Worm (Caenorhabditis elegans) whole organism, L4 larva: ENCODE data around the gene rab-21.

Experiments
- R02D3.7 ChIP-seq: fragments of 150-350 bp; sonication (generic microtip); optimal IDR thresholded peaks from 3 replicates; lab custom pipeline; 2014; ENCODE audit warnings: missing biosample characterization, missing genetic modification characterization
- ama-1 ChIP-seq: fragments of 150-350 bp; optimal IDR thresholded peaks from 2 replicates; lab custom pipeline; 2014; ENCODE audit warnings: inconsistent platforms, mixed read lengths
- egl-43 ChIP-seq: fragments of 200-800 bp; sonication (Bioruptor generic); IDR thresholded peaks from 2 replicates; pipeline ENCODE4 v1.3.6; 2022; ENCODE audit warnings: missing genetic modification reagents, missing genetic modification characterization, missing compliant biosample characterization
- fkh-10 ChIP-seq: fragments of 150-350 bp; optimal IDR thresholded peaks from 2 replicates; lab custom pipeline; 2014; ENCODE audit warnings: missing biosample characterization, missing genetic modification reagents, missing genetic modification characterization
- gei-8 ChIP-seq: fragments of 200-800 bp; sonication (Bioruptor generic); optimal IDR thresholded peaks from 2 replicates; lab custom pipeline; 2018; ENCODE audit warnings: mild to moderate bottlenecking, missing genetic modification characterization, missing compliant biosample characterization
- hlh-11 ChIP-seq: fragments of 200-800 bp; sonication (Bioruptor generic); optimal IDR thresholded peaks from 2 replicates; lab custom pipeline; 2018; ENCODE audit warnings: mild to moderate bottlenecking, missing genetic modification characterization, missing compliant biosample characterization
- nhr-41 ChIP-seq: fragments of 200-800 bp; sonication (Bioruptor generic); IDR thresholded peaks from 2 replicates; pipeline ENCODE4 v1.3.6; 2022; ENCODE audit warnings: missing genetic modification reagents, missing genetic modification characterization, missing compliant biosample characterization
- nhr-76 ChIP-seq: fragments of 150-350 bp; optimal IDR thresholded peaks from 2 replicates; lab custom pipeline; 2014; ENCODE audit warnings: missing biosample characterization, missing genetic modification characterization
- rbr-2 ChIP-seq: sonication (generic microtip); optimal IDR thresholded peaks from 2 replicates; lab custom pipeline; 2016; ENCODE audit warnings: missing genotype, missing genetic modification characterization, missing compliant biosample characterization
- tag-97 ChIP-seq: fragments of 200-800 bp; sonication (Bioruptor generic); IDR thresholded peaks from 2 replicates; pipeline ENCODE4 v1.3.6; 2022; ENCODE audit warnings: missing genetic modification characterization, missing compliant biosample characterization
- zag-1 ChIP-seq: fragments of 150-350 bp; optimal IDR thresholded peaks from 2 replicates; lab custom pipeline; 2014; ENCODE audit warnings: missing biosample characterization, missing genetic modification characterization
- zip-11 ChIP-seq: fragments of 200-800 bp; sonication (Bioruptor generic); IDR thresholded peaks from 2 replicates; pipeline ENCODE4 v1.3.6; 2022; ENCODE audit warnings: missing genetic modification characterization, missing compliant biosample characterization

DNA sequence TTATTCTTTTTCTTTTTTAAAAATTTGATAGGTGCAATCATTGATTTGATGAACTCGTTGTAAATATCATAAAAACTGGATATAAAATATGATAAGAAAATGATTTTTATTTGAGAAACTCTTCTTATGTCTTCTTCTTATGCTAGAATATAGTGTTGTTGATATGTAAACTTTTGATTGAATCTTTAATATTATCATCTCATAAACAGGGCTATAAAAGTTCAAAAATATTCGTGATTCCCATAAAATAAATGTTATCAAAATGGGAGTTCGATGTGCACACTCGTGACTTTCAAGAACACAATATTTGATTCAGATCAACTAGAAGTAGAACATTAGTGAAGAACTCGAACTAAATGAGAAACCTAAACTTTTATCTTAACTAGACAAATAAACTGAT lies 24.1 kb upstream of the rab-21 start:
- TF ChIP-seq gei-8 (no peak), hlh-11 (tag; lab: Kevin White, UChicago) (peak; percentile 53), nhr-41 (no peak), zip-11 (GFP tag; lab: Robert Waterston, UW) (no peak), fkh-10 (no peak), rbr-2 (tag; lab: Kevin White, UChicago) (no peak), nhr-76 (tag; lab: Kevin White, UChicago) (no peak), tag-97 (GFP tag; lab: Robert Waterston, UW) (no peak), ama-1 (lab: Kevin White, UChicago) (no peak), R02D3.7 (tag; lab: Kevin White, UChicago) (no peak), egl-43 (no peak), zag-1 (tag; lab: Kevin White, UChicago) (no peak)
